Fruit fly (Drosophila melanogaster): Measurements from ENCODE around the gene HipHop.
A peak's percentile ranks its signal among the peaks of the same experiment; 100 is the strongest.

The HipHop gene

dm6 chr3L:18820638-18821382, at the start of gene HipHop, which contains the start of gene CG14073:
HipHop (plus strand) TSS chr3L:18821171.
CG14073 (minus strand) TSS chr3L:18820675.
- no peak for TF ChIP-seq noc (tag; optimal IDR thresholded peaks at IDR 0.05)

- TF ChIP-seq noc (tag; optimal IDR thresholded peaks at IDR 0.05) = no peak
Observed at dm6 chr3L:18772014-18772560, 48.9 kb upstream of the HipHop start.

- TF ChIP-seq noc (tag; optimal IDR thresholded peaks at IDR 0.05) = no peak
Observed at dm6 chr3L:18781653-18782629, 39.0 kb upstream of the HipHop start.

- TF ChIP-seq noc (tag; optimal IDR thresholded peaks at IDR 0.05) = no peak
Observed at dm6 chr3L:18782653-18783052, 38.3 kb upstream of the HipHop start.

- TF ChIP-seq noc (tag; optimal IDR thresholded peaks at IDR 0.05) = no peak
Observed at dm6 chr3L:18783544-18783943, 37.4 kb upstream of the HipHop start.

dm6 chr3L:18784562-18784961, 36.4 kb upstream of the HipHop start:
- no peak for TF ChIP-seq noc (tag; optimal IDR thresholded peaks at IDR 0.05)

dm6 chr3L:18786066-18786426, 34.9 kb upstream of the HipHop start:
- TF ChIP-seq noc (tag; optimal IDR thresholded peaks at IDR 0.05) = no peak

dm6 chr3L:18786427-18787104, 34.4 kb upstream of the HipHop start:
- TF ChIP-seq noc (tag; optimal IDR thresholded peaks at IDR 0.05) = peak; percentile 65

dm6 chr3L:18787882-18788281, 33.1 kb upstream of the HipHop start:
- no peak for TF ChIP-seq noc (tag; optimal IDR thresholded peaks at IDR 0.05)

- TF ChIP-seq noc (tag; optimal IDR thresholded peaks at IDR 0.05) = peak; percentile 64
Observed at dm6 chr3L:18789203-18790018, 31.6 kb upstream of the HipHop start.

dm6 chr3L:18790630-18791167, 30.3 kb upstream of the HipHop start:
- TF ChIP-seq noc (tag; optimal IDR thresholded peaks at IDR 0.05) = no peak

- peak; percentile 39 for TF ChIP-seq noc (tag; optimal IDR thresholded peaks at IDR 0.05)
Observed at dm6 chr3L:18791232-18792008, 29.6 kb upstream of the HipHop start.

- TF ChIP-seq noc (tag; optimal IDR thresholded peaks at IDR 0.05) = no peak
Observed at dm6 chr3L:18792009-18792339, 29.0 kb upstream of the HipHop start.

dm6 chr3L:18792834-18793233, 28.1 kb upstream of the HipHop start:
- no peak for TF ChIP-seq noc (tag; optimal IDR thresholded peaks at IDR 0.05)
